Worm (Caenorhabditis elegans) whole organism, mixed stage, embryonic: ENCODE measurements around the gene ani-3.
"Not testable (repeated sequence)": the region's sequence is repeated elsewhere in the genome, so short reads cannot be mapped to it uniquely, and the experiment has no call there.

Experiments used
- M03D4.4 ChIP-seq: sonication (generic microtip); optimal IDR thresholded peaks from 2 replicates; lab custom pipeline; 2017; ENCODE audit warnings: mild to moderate bottlenecking, missing genetic modification characterization, missing compliant biosample characterization
- bed-3 ChIP-seq: fragments of 200-800 bp; sonication (Bioruptor generic); optimal IDR thresholded peaks from 3 replicates; lab custom pipeline; 2018; ENCODE audit warnings: mild to moderate bottlenecking, missing genetic modification characterization, moderate library complexity, missing compliant biosample characterization
- blmp-1 ChIP-seq: fragments of 150-350 bp; optimal IDR thresholded peaks from 2 replicates; lab custom pipeline; 2014; ENCODE audit warnings: missing biosample characterization, missing genetic modification characterization
- ceh-39 ChIP-seq: fragments of 150-350 bp; optimal IDR thresholded peaks from 2 replicates; lab custom pipeline; 2014; ENCODE audit warnings: missing biosample characterization, missing genetic modification characterization
- ceh-43 ChIP-seq: fragments of 200-800 bp; sonication (Bioruptor generic); optimal IDR thresholded peaks from 2 replicates; lab custom pipeline; 2018; ENCODE audit warnings: mild to moderate bottlenecking, missing genetic modification characterization, moderate library complexity, missing compliant biosample characterization
- ceh-83 ChIP-seq: fragments of 200-800 bp; sonication (Bioruptor generic); optimal IDR thresholded peaks from 2 replicates; lab custom pipeline; 2018; ENCODE audit warnings: mild to moderate bottlenecking, missing genetic modification characterization, missing compliant biosample characterization
- ces-1 ChIP-seq: fragments of 150-350 bp; optimal IDR thresholded peaks from 2 replicates; lab custom pipeline; 2014; ENCODE audit warnings: missing biosample characterization, missing genetic modification reagents, missing genetic modification characterization
- cnd-1 ChIP-seq: fragments of 200-800 bp; sonication (Bioruptor generic); optimal IDR thresholded peaks from 2 replicates; lab custom pipeline; 2018; ENCODE audit warnings: mild to moderate bottlenecking, missing genetic modification characterization, missing compliant biosample characterization
- elt-1 ChIP-seq: sonication (generic microtip); optimal IDR thresholded peaks from 2 replicates; lab custom pipeline; 2017; ENCODE audit warnings: missing genetic modification characterization, mild to moderate bottlenecking, missing compliant biosample characterization, antibody characterized with exemption, moderate library complexity, borderline replicate concordance; ENCODE audit not compliant: insufficient read depth
- flh-1 ChIP-seq: fragments of 200-800 bp; sonication (Bioruptor generic); optimal IDR thresholded peaks from 2 replicates; lab custom pipeline; 2018; ENCODE audit warnings: mild to moderate bottlenecking, missing genetic modification characterization, moderate library complexity, missing compliant biosample characterization
- ham-2 ChIP-seq: fragments of 200-800 bp; sonication (Bioruptor generic); optimal IDR thresholded peaks from 2 replicates; lab custom pipeline; 2018; ENCODE audit warnings: mild to moderate bottlenecking, missing genetic modification characterization, missing compliant biosample characterization
- hlh-1 ChIP-seq: fragments of 150-350 bp; optimal IDR thresholded peaks from 2 replicates; lab custom pipeline; 2014; ENCODE audit warnings: missing biosample characterization, missing genetic modification reagents, missing genetic modification characterization
- lin-13 ChIP-seq: fragments of 150-350 bp; optimal IDR thresholded peaks from 2 replicates; lab custom pipeline; 2014; ENCODE audit warnings: missing biosample characterization, missing genetic modification characterization
- lin-32 ChIP-seq: fragments of 200-800 bp; sonication (Bioruptor generic); optimal IDR thresholded peaks from 2 replicates; lab custom pipeline; 2018; ENCODE audit warnings: mild to moderate bottlenecking, missing genetic modification characterization, missing compliant biosample characterization
- lsy-2 ChIP-seq: fragments of 150-350 bp; optimal IDR thresholded peaks from 2 replicates; lab custom pipeline; 2014; ENCODE audit warnings: missing biosample characterization, missing genetic modification characterization
- mab-5 ChIP-seq: fragments of 150-350 bp; optimal IDR thresholded peaks from 2 replicates; lab custom pipeline; 2014; ENCODE audit warnings: missing biosample characterization, missing genetic modification characterization
- mep-1 ChIP-seq: fragments of 150-350 bp; optimal IDR thresholded peaks from 2 replicates; lab custom pipeline; 2017; ENCODE audit warnings: missing biosample characterization, missing genetic modification reagents, missing genetic modification characterization, inconsistent platforms
- nhr-12 ChIP-seq: fragments of 150-350 bp; optimal IDR thresholded peaks from 2 replicates; lab custom pipeline; 2014; ENCODE audit warnings: missing biosample characterization, missing genetic modification characterization
- nhr-2 ChIP-seq: fragments of 150-350 bp; optimal IDR thresholded peaks from 2 replicates; lab custom pipeline; 2014; ENCODE audit warnings: missing biosample characterization, missing genetic modification characterization
- nhr-237 ChIP-seq: fragments of 150-350 bp; optimal IDR thresholded peaks from 2 replicates; lab custom pipeline; 2014; ENCODE audit warnings: missing biosample characterization, missing genetic modification characterization
- nhr-76 ChIP-seq: sonication (generic microtip); optimal IDR thresholded peaks from 2 replicates; lab custom pipeline; 2017; ENCODE audit warnings: missing biosample characterization, missing genetic modification characterization
- pha-4 ChIP-seq: fragments of 150-350 bp; optimal IDR thresholded peaks from 2 replicates; lab custom pipeline; 2018; ENCODE audit warnings: missing biosample characterization, missing genetic modification reagents, missing genetic modification characterization
- sem-2 ChIP-seq: fragments of 200-800 bp; sonication (Bioruptor generic); optimal IDR thresholded peaks from 2 replicates; lab custom pipeline; 2018; ENCODE audit warnings: mild to moderate bottlenecking, missing genetic modification characterization, missing compliant biosample characterization
- snpc-4 ChIP-seq: fragments of 150-350 bp; optimal IDR thresholded peaks from 2 replicates; lab custom pipeline; 2014; ENCODE audit warnings: missing biosample characterization, missing genetic modification characterization
- sptf-1 ChIP-seq: sonication (generic microtip); optimal IDR thresholded peaks from 2 replicates; lab custom pipeline; 2017; ENCODE audit warnings: mild to moderate bottlenecking, missing genetic modification characterization, moderate library complexity, missing compliant biosample characterization
- tbx-8 ChIP-seq: fragments of 200-800 bp; sonication (Bioruptor generic); optimal IDR thresholded peaks from 2 replicates; lab custom pipeline; 2018; ENCODE audit warnings: mild to moderate bottlenecking, missing genetic modification characterization, moderate library complexity, missing compliant biosample characterization
- unc-120 ChIP-seq: sonication (generic microtip); optimal IDR thresholded peaks from 2 replicates; lab custom pipeline; 2017; ENCODE audit warnings: missing genetic modification characterization, missing compliant biosample characterization; ENCODE audit not compliant: poor library complexity, severe bottlenecking
- unc-39 ChIP-seq: fragments of 150-350 bp; optimal IDR thresholded peaks from 2 replicates; lab custom pipeline; 2014; ENCODE audit warnings: missing biosample characterization, missing genetic modification characterization
- zip-8 ChIP-seq: fragments of 150-350 bp; optimal IDR thresholded peaks from 2 replicates; lab custom pipeline; 2014; ENCODE audit warnings: missing biosample characterization, missing genetic modification characterization

ani-3 gene

ce11 chrV:19691271-19691886 is 6.2 kb upstream of the ani-3 start:
- TF ChIP-seq bed-3 (GFP tag; lab: Kevin White, UChicago), result no peak
- TF ChIP-seq blmp-1, result no peak
- TF ChIP-seq cnd-1 (tag; lab: Kevin White, UChicago), result no peak
- TF ChIP-seq lsy-2 (tag; lab: Kevin White, UChicago), result no peak
- TF ChIP-seq mep-1 (tag; lab: Kevin White, UChicago), result no peak
- no peak for TF ChIP-seq nhr-12
- TF ChIP-seq tbx-8, result no peak
- no peak for TF ChIP-seq ceh-43 (GFP tag; lab: Kevin White, UChicago)
- no peak for TF ChIP-seq snpc-4 (tag; lab: Kevin White, UChicago)
- no peak for TF ChIP-seq M03D4.4 (tag; lab: Kevin White, UChicago)
- TF ChIP-seq elt-1 (tag; lab: Kevin White, UChicago), result no peak
- no peak for TF ChIP-seq nhr-2 (tag; lab: Kevin White, UChicago)
- no peak for TF ChIP-seq ceh-39 (tag; lab: Kevin White, UChicago)
- TF ChIP-seq nhr-76 (tag; lab: Kevin White, UChicago), result no peak
- no peak for TF ChIP-seq unc-39 (tag; lab: Kevin White, UChicago)
- no peak for TF ChIP-seq unc-120 (tag; lab: Kevin White, UChicago)
- TF ChIP-seq sem-2 (GFP tag; lab: Kevin White, UChicago), result no peak
- no peak for TF ChIP-seq lin-13 (tag; lab: Kevin White, UChicago)
- no peak for TF ChIP-seq zip-8
- TF ChIP-seq, all 35 proteins: peak for 0

- TF ChIP-seq unc-120 (tag; lab: Kevin White, UChicago) (no peak), tbx-8 (no peak), blmp-1 (no peak), ceh-43 (GFP tag; lab: Kevin White, UChicago) (no peak), sptf-1 (no peak), pha-4 (tag; lab: Kevin White, UChicago) (no peak), nhr-76 (tag; lab: Kevin White, UChicago) (no peak), ces-1 (no peak), nhr-237 (tag; lab: Kevin White, UChicago) (no peak), ham-2 (no peak), ceh-39 (tag; lab: Kevin White, UChicago) (no peak), lsy-2 (tag; lab: Kevin White, UChicago) (no peak), sem-2 (GFP tag; lab: Kevin White, UChicago) (no peak), bed-3 (GFP tag; lab: Kevin White, UChicago) (no peak), flh-1 (no peak)
These were observed 5.6 kb upstream of the ani-3 start for ce11 chrV:19691954-19692353.

DNA sequence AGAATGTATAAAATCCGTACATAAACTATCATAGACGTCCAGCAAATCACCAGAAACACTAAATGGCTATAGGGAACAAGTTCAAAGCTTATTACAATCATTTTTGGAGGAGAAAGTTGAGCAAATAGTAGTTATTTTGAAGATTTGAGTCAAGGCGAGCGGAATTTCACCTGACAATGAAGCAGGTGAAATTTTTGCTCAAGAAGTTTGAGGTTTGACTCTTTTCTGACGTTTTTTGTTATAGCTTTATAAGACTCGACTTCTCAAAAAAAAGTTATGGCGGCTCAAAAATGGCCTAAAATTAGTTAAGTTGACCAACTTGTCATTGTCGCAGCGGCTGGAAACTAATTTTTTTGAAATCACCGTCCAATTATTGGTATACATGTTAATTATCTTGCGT is 11.3 kb downstream of the ani-3 start, which contains the start of gene srv-3:
Gene srv-3 (minus strand): TSS at position 101 of the 400 bp plus-strand sequence.
- TF ChIP-seq nhr-237 (tag; lab: Kevin White, UChicago), result no peak
- no peak for TF ChIP-seq mab-5 (tag; lab: Kevin White, UChicago)
- no peak for TF ChIP-seq zip-8
- no peak for TF ChIP-seq nhr-2 (tag; lab: Kevin White, UChicago)
- no peak for TF ChIP-seq M03D4.4 (tag; lab: Kevin White, UChicago)
- TF ChIP-seq lin-32 (GFP tag; lab: Kevin White, UChicago), result no peak

DNA sequence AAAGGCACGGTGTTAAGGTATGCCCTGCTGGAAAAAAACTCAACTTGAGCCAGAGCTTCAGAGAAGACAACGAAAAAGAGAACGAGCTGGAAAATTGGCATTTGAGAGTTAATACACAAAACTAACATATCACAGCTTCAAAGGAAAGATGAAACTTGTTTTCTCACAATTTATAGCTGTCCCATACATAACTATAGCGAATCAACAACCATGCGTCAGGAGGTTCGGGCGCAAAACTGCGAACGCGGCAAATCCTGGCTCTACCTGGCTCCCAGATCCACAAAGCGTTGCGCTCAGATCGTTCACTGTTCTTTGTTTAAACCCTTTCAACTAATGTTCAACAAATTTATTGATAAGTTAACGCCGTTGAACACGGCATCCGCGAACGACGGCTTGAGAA is 13.0 kb downstream of the ani-3 start, which contains the start of gene Y43F8C.15:
Gene Y43F8C.15 (minus strand): TSS at position 101 of the 400 bp plus-strand sequence.
- not testable (repeated sequence) for TF ChIP-seq unc-120 (tag; lab: Kevin White, UChicago); hlh-1; snpc-4 (tag; lab: Kevin White, UChicago)

- not testable (repeated sequence) for TF ChIP-seq ceh-83; nhr-237 (tag; lab: Kevin White, UChicago); lsy-2 (tag; lab: Kevin White, UChicago)
These were observed 14.1 kb downstream of the ani-3 start, which contains the start of gene Y43F8C.23 for ce11 chrV:19711646-19712045. Gene Y43F8C.23 (minus strand): TSS chrV:19711746.
